Fruit fly (Drosophila melanogaster): ENCODE data around the gene GIIIspla2.

- TF ChIP-seq fkh (GFP tag; optimal IDR thresholded peaks at IDR 0.05) (no peak), CG6854 (GFP tag; optimal IDR thresholded peaks at IDR 0.05) (no peak), CG34406 (GFP tag; optimal IDR thresholded peaks at IDR 0.05) (no peak), Smox (GFP tag; optimal IDR thresholded peaks at IDR 0.05) (no peak), CG8119 (GFP tag; IDR thresholded peaks at IDR 0.05) (no peak)
Measured at dm6 chrX:8107936-8108335, 49.5 kb upstream of the GIIIspla2 start.

Measured in whole organism, prepupa.